Worm (Caenorhabditis elegans) whole organism, L2 larva: ENCODE results near the gene F09C6.16.

Experiments used
- alr-1 ChIP-seq: fragments of 150-350 bp; optimal IDR thresholded peaks from 2 replicates; lab custom pipeline; 2014; ENCODE audit warnings: missing biosample characterization, missing genetic modification characterization
- blmp-1 ChIP-seq: sonication (generic microtip); optimal IDR thresholded peaks from 2 replicates; lab custom pipeline; 2017; ENCODE audit warnings: missing genetic modification characterization, mild to moderate bottlenecking, missing compliant biosample characterization, antibody characterized with exemption, moderate library complexity; ENCODE audit not compliant: insufficient read depth
- lin-39 ChIP-seq: fragments of 150-350 bp; optimal IDR thresholded peaks from 2 replicates; lab custom pipeline; 2014; ENCODE audit warnings: missing biosample characterization, missing genetic modification reagents, missing genetic modification characterization
- lsy-2 ChIP-seq, 2 experiments: fragments of 150-350 bp in 1 of 2; sonication (generic microtip) in 1 of 2; optimal IDR thresholded peaks; 2 replicates each; lab custom pipeline; 2014 to 2017; ENCODE audit warnings: missing biosample characterization in 2 of 2, missing genetic modification characterization in 2 of 2
- mdl-1 ChIP-seq, 2 experiments: fragments of 150-350 bp in 1 of 2; sonication (generic microtip) in 1 of 2; optimal IDR thresholded peaks; 2 replicates each; lab custom pipeline; 2017; ENCODE audit warnings: missing biosample characterization in 2 of 2, missing genetic modification characterization in 2 of 2
- nhr-237 ChIP-seq: fragments of 150-350 bp; optimal IDR thresholded peaks from 2 replicates; lab custom pipeline; 2014; ENCODE audit warnings: missing biosample characterization, missing genetic modification characterization
- unc-39 ChIP-seq: fragments of 150-350 bp; optimal IDR thresholded peaks from 2 replicates; lab custom pipeline; 2014; ENCODE audit warnings: missing biosample characterization, missing genetic modification characterization

DNA sequence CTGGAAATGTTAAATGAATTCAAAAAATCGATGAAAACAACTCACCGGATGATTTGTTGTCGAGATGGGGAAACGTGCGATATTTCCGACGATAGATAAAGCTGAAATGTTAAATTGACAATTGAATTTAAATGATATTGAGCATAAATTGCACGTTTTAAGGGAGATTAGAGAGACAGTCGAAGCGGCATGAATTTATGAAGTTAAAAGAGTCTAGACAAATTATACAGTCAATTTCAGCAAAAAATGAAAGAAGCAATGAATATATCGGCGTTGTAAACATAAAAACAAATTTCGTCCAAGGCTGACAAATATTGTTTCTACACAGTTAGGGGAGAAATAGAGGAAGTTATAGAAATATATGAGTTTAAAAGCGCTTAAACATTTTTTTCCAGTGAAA lies 17.6 kb upstream of the F09C6.16 start, which contains the start of gene Y102A5C.36:
- TF ChIP-seq unc-39 (tag; lab: Kevin White, UChicago) (no peak), lin-39 (no peak), blmp-1 (tag; lab: Kevin White, UChicago) (no peak), nhr-237 (tag; lab: Kevin White, UChicago) (no peak), mdl-1 (tag; optimal IDR thresholded peaks at IDR 0.05; lab: Kevin White, UChicago) (no peak), alr-1 (tag; lab: Kevin White, UChicago) (no peak), lsy-2 (tag; optimal IDR thresholded peaks at IDR 0.05; lab: Kevin White, UChicago) (no peak)
